Worm (Caenorhabditis elegans) whole organism, L1 larva: Measurements from ENCODE around the gene Y67H2A.2.

Experiments used
- dpl-1 ChIP-seq, 3 experiments: fragments of 150-350 bp in 2 of 3; sonication (generic microtip) in 1 of 3; optimal IDR thresholded peaks; 2 replicates each; lab custom pipeline; 2014 to 2017; ENCODE audit warnings: missing biosample characterization in 3 of 3, missing genetic modification characterization in 3 of 3, missing genetic modification reagents in 3 of 3
- dsc-1 ChIP-seq: sonication (generic microtip); optimal IDR thresholded peaks from 2 replicates; lab custom pipeline; 2016; ENCODE audit warnings: mild to moderate bottlenecking, missing genetic modification characterization, missing compliant biosample characterization
- lsy-2 ChIP-seq, 2 experiments: fragments of 150-350 bp; optimal IDR thresholded peaks; 2 replicates each; lab custom pipeline; 2014; ENCODE audit warnings: missing biosample characterization in 2 of 2, missing genetic modification characterization in 2 of 2
- nhr-11 ChIP-seq: fragments of 150-350 bp; optimal IDR thresholded peaks from 2 replicates; lab custom pipeline; 2014; ENCODE audit warnings: missing biosample characterization, missing genetic modification characterization
- nhr-85 ChIP-seq: sonication (generic microtip); peaks from one replicate; lab custom pipeline; 2016; ENCODE audit warnings: missing genetic modification characterization, inconsistent platforms, missing compliant biosample characterization
- tlp-1 ChIP-seq: fragments of 150-350 bp; optimal IDR thresholded peaks from 2 replicates; lab custom pipeline; 2014; ENCODE audit warnings: missing biosample characterization, missing genetic modification characterization

The Y67H2A.2 gene

DNA sequence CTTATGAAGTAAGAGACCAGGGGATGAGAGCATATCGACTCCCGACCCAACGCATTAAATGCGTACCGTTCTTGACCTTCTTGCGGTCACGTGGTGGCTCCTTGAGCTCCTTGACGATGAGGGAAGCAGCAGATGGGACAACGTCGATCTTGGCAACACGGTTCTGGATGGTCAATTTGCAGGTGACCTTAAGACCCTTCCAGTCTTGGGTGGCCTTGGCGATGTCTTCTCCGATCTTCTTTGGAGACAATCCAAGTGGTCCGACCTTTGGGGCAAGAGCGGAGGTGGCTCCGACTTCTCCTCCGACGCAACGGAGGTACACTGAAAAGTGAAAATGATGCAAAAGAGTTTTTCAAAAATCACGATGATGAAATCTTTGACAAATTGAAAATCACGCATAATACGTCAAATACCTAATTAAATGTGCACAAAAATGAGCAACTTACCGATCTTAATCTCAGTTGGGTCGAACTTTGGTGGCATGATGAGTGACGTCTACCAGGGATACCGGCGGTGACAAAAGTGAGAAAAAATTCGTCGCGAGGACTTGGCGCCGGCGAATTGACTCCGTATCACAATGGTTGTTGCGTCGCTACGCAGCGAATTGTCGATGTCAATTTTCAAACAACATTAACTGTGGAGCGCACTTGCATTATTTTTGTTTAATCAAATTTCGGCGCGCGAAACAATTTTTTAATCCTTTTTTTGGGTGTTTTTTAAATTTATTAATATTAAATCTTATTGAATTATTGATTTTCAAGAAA is 57.4 kb downstream of the Y67H2A.2 start, which contains the start of gene rpl-12 (continued):
- TF ChIP-seq dsc-1 (peak; percentile 99), lsy-2 (tag; optimal IDR thresholded peaks at IDR 0.05; lab: Kevin White, UChicago) (peak; percentile 98), tlp-1 (no peak), nhr-85 (tag; lab: Kevin White, UChicago) (peak; percentile 99), nhr-11 (tag; lab: Kevin White, UChicago) (peak; percentile 93), dpl-1 (GFP tag; optimal IDR thresholded peaks at IDR 0.05; lab: Kevin White, UChicago) (peak; percentile 96 to 98 (median 97))
